Worm (Caenorhabditis elegans) whole organism, L3 larva: ENCODE data around the gene slc-46A.

ENCODE experiments used
- ZK546.5 ChIP-seq: sonication (generic microtip); optimal IDR thresholded peaks from 2 replicates; lab custom pipeline; 2017; ENCODE audit warnings: missing biosample characterization, missing genetic modification characterization
- ama-1 ChIP-seq: fragments of 150-350 bp; optimal IDR thresholded peaks from 2 replicates; lab custom pipeline; 2018
- ceh-16 ChIP-seq: sonication (generic microtip); optimal IDR thresholded peaks from 2 replicates; lab custom pipeline; 2017; ENCODE audit warnings: missing biosample characterization, missing genetic modification characterization
- ceh-28 ChIP-seq: fragments of 150-350 bp; optimal IDR thresholded peaks from 2 replicates; lab custom pipeline; 2014; ENCODE audit warnings: missing biosample characterization, missing genetic modification reagents, missing genetic modification characterization
- ceh-82 ChIP-seq: fragments of 150-350 bp; optimal IDR thresholded peaks from 2 replicates; lab custom pipeline; 2014; ENCODE audit warnings: missing biosample characterization, missing genetic modification characterization
- ceh-9 ChIP-seq: sonication (generic microtip); optimal IDR thresholded peaks from 2 replicates; lab custom pipeline; 2018; ENCODE audit warnings: missing biosample characterization, missing genetic modification characterization
- elt-1 ChIP-seq: fragments of 150-350 bp; optimal IDR thresholded peaks from 2 replicates; lab custom pipeline; 2014; ENCODE audit warnings: missing biosample characterization, missing genetic modification characterization
- elt-2 ChIP-seq: sonication (generic microtip); optimal IDR thresholded peaks from 2 replicates; lab custom pipeline; 2016; ENCODE audit warnings: missing genetic modification reagents, mild to moderate bottlenecking, missing genetic modification characterization, missing compliant biosample characterization
- elt-3 ChIP-seq, 3 experiments: fragments of 150-350 bp in 1 of 3; sonication (generic microtip) in 2 of 3; optimal IDR thresholded peaks; 2 replicates in 2 of 3; 4 replicates in 1 of 3; lab custom pipeline; 2014 to 2017; ENCODE audit warnings: missing biosample characterization in 3 of 3, missing genetic modification characterization in 3 of 3
- fkh-2 ChIP-seq: fragments of 150-350 bp; optimal IDR thresholded peaks from 2 replicates; lab custom pipeline; 2014; ENCODE audit warnings: missing biosample characterization, missing genetic modification reagents, missing genetic modification characterization
- fos-1 ChIP-seq: fragments of 150-350 bp; optimal IDR thresholded peaks from 2 replicates; lab custom pipeline; 2014; ENCODE audit warnings: missing biosample characterization, missing genetic modification characterization
- hmg-11 ChIP-seq: sonication (generic microtip); optimal IDR thresholded peaks from 2 replicates; lab custom pipeline; 2016; ENCODE audit warnings: missing genetic modification characterization, missing compliant biosample characterization
- lin-15B ChIP-seq: fragments of 150-350 bp; optimal IDR thresholded peaks from 2 replicates; lab custom pipeline; 2014; ENCODE audit warnings: missing biosample characterization, missing genetic modification characterization
- lin-39 ChIP-seq: fragments of 150-350 bp; optimal IDR thresholded peaks from 2 replicates; lab custom pipeline; 2018; ENCODE audit warnings: missing biosample characterization, missing genetic modification reagents, missing genetic modification characterization
- mml-1 ChIP-seq: fragments of 150-350 bp; sonication (generic microtip); optimal IDR thresholded peaks from 3 replicates; lab custom pipeline; 2014; ENCODE audit warnings: missing biosample characterization, missing genetic modification characterization
- nfya-1 ChIP-seq: sonication (generic microtip); optimal IDR thresholded peaks from 2 replicates; lab custom pipeline; 2017; ENCODE audit warnings: missing genetic modification characterization, mild to moderate bottlenecking, missing compliant biosample characterization, antibody characterized with exemption, moderate library complexity; ENCODE audit not compliant: insufficient read depth
- nhr-11 ChIP-seq: fragments of 150-350 bp; optimal IDR thresholded peaks from 2 replicates; lab custom pipeline; 2014; ENCODE audit warnings: missing biosample characterization, missing genetic modification characterization
- nhr-12 ChIP-seq: fragments of 150-350 bp; optimal IDR thresholded peaks from 2 replicates; lab custom pipeline; 2014; ENCODE audit warnings: missing biosample characterization, missing genetic modification characterization
- nhr-23 ChIP-seq: fragments of 150-350 bp; optimal IDR thresholded peaks from 2 replicates; lab custom pipeline; 2014; ENCODE audit warnings: missing biosample characterization, missing genetic modification reagents, missing genetic modification characterization
- nhr-237 ChIP-seq: fragments of 150-350 bp; optimal IDR thresholded peaks from 2 replicates; lab custom pipeline; 2014; ENCODE audit warnings: missing biosample characterization, missing genetic modification characterization
- nhr-25 ChIP-seq: sonication (generic microtip); optimal IDR thresholded peaks from 2 replicates; lab custom pipeline; 2017; ENCODE audit warnings: missing biosample characterization, missing genetic modification characterization
- nhr-28 ChIP-seq: fragments of 150-350 bp; optimal IDR thresholded peaks from 2 replicates; lab custom pipeline; 2014; ENCODE audit warnings: missing biosample characterization, missing genetic modification characterization
- nhr-67 ChIP-seq: fragments of 150-350 bp; optimal IDR thresholded peaks from 2 replicates; lab custom pipeline; 2014; ENCODE audit warnings: missing biosample characterization, missing genetic modification characterization
- nhr-77 ChIP-seq: fragments of 150-350 bp; optimal IDR thresholded peaks from 2 replicates; lab custom pipeline; 2014; ENCODE audit warnings: missing biosample characterization, missing genetic modification characterization
- pha-4 ChIP-seq: fragments of 150-350 bp; optimal IDR thresholded peaks from 2 replicates; lab custom pipeline; 2014; ENCODE audit warnings: missing biosample characterization, missing genetic modification reagents, missing genetic modification characterization
- pqm-1 ChIP-seq: fragments of 150-350 bp; optimal IDR thresholded peaks from 2 replicates; lab custom pipeline; 2017; ENCODE audit warnings: missing biosample characterization, missing genetic modification characterization, inconsistent platforms
- skn-1 ChIP-seq: fragments of 150-350 bp; optimal IDR thresholded peaks from 2 replicates; lab custom pipeline; 2014; ENCODE audit warnings: missing biosample characterization, missing genetic modification characterization
- tbx-2 ChIP-seq: sonication (generic microtip); optimal IDR thresholded peaks from 2 replicates; lab custom pipeline; 2016; ENCODE audit warnings: mild to moderate bottlenecking, missing genetic modification characterization, missing compliant biosample characterization
- unc-39 ChIP-seq: sonication (generic microtip); optimal IDR thresholded peaks from 4 replicates; lab custom pipeline; 2017; ENCODE audit warnings: missing biosample characterization, missing genetic modification characterization
- zag-1 ChIP-seq: fragments of 150-350 bp; optimal IDR thresholded peaks from 2 replicates; lab custom pipeline; 2014; ENCODE audit warnings: missing biosample characterization, missing genetic modification characterization
- ztf-11 ChIP-seq: fragments of 150-350 bp; optimal IDR thresholded peaks from 2 replicates; lab custom pipeline; 2014; ENCODE audit warnings: missing biosample characterization, missing genetic modification characterization
- ztf-4 ChIP-seq: fragments of 150-350 bp; optimal IDR thresholded peaks from 2 replicates; lab custom pipeline; 2014; ENCODE audit warnings: missing biosample characterization, missing genetic modification characterization

slc-46A gene

DNA sequence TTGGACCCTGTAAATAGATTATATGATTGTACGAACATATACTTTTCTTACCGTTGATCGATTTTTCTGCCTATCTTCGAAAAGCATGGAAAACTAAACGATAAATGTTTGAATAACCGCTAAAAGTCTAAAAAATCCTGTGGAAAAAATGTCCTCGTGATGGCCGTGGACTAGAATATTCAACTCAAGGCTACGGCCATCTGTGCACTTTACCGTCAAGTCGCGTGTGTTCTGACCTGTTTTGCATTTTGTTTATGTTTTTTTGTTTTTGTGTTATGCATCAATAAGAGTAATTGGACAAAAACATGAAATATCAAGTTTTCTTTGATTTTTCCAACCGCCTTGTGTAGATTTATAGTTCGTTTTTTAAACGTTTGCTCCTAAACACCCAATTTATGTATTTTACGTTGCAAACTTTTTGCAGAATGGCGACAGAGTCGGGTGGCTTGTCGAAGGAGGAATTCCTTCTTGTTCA lies 45.1 kb downstream of the slc-46A start, which contains the start of the genes hda-6 and F41H10.4 (continued):
- TF ChIP-seq nhr-11 (tag; lab: Kevin White, UChicago) (no peak), unc-39 (tag; lab: Kevin White, UChicago) (no peak), ztf-4 (no peak), nhr-12 (no peak), nhr-28 (tag; lab: Kevin White, UChicago) (no peak), nhr-25 (tag; lab: Kevin White, UChicago) (peak; percentile 97)

DNA sequence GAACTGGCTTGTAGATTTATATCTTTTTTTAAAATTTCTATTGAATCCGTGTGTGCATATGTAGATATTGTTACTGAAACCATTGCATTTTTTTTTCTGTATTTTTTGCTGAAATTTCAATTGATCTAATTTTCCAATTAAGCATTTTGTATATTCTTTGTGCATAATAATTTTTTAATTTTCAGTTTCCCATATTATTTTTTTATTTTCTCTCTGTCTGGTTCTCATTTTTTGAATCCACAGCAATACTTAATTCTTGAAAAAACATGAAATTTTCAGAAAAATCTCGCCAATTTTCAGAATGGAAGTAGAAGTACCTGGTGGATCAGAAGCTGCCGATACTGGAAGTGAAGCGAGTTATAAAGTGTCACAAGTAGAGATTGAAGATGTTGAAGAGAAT lies 47.5 kb downstream of the slc-46A start, which contains the start of gene sand-1:
Gene sand-1, plus strand, starts transcription at position 301 of the 400 bp plus-strand sequence.
- TF ChIP-seq lin-15B (tag; lab: Kevin White, UChicago) (no peak), elt-2 (no peak)

DNA sequence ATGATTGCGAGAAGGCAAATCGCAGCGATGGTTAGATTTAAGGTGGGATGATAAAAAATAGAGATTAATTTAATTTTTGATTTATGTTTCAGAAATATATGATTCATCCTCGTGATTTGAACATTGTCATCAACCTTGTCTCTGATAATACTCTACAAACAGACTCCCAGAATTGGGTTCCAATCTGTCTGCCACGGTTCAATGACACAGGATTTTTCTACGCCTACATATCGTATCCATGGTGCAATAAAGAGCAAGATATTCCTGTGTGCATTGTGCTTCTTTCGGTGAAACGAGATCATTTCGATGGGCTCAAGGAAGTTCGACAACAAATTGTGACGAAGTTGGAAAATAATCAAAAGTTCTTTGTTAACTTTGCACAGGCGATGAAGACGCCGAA lies 48.8 kb downstream of the slc-46A start:
- TF ChIP-seq ama-1, result peak; percentile 50
- no peak for TF ChIP-seq tbx-2 (tag; lab: Kevin White, UChicago)

DNA sequence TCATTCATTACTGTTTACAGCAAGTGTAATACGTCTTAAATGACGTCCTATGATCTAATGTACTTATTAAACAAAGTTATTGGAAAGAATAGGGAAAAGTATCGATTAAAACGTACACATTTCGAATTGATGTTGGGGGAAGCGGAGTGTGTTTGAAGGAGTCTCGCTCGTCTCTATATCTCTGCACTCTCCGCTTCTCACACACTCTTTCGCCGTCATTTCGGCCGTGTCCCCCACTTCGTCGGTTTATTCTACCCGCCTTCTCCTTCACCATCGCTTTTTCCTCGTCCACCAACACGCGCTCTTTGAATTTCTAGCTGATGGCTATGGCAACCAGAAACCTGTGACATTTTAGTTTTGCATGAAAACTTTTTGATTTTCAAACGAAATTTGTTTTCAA lies 49.8 kb downstream of the slc-46A start:
- peak; percentile 58 for TF ChIP-seq nhr-25 (tag; lab: Kevin White, UChicago)
- TF ChIP-seq ceh-28, result peak; percentile 70
- peak; percentile 53 for TF ChIP-seq hmg-11
- TF ChIP-seq elt-2, result peak; percentile 25
- TF ChIP-seq elt-3 (tag; optimal IDR thresholded peaks at IDR 0.05; lab: Kevin White, UChicago), result no peak
- TF ChIP-seq nhr-67 (tag; lab: Kevin White, UChicago), result no peak
- peak; percentile 39 for TF ChIP-seq nfya-1
- TF ChIP-seq pha-4 (tag; lab: Kevin White, UChicago), result peak; percentile 37
- no peak for TF ChIP-seq ztf-11 (tag; lab: Kevin White, UChicago)
- no peak for TF ChIP-seq nhr-28 (tag; lab: Kevin White, UChicago)
- no peak for TF ChIP-seq skn-1 (tag; lab: Kevin White, UChicago)
- peak; percentile 70 for TF ChIP-seq lin-15B (tag; lab: Kevin White, UChicago)
- TF ChIP-seq lin-39 (tag; lab: Kevin White, UChicago), result peak; percentile 31
- peak; percentile 60 for TF ChIP-seq ama-1

DNA sequence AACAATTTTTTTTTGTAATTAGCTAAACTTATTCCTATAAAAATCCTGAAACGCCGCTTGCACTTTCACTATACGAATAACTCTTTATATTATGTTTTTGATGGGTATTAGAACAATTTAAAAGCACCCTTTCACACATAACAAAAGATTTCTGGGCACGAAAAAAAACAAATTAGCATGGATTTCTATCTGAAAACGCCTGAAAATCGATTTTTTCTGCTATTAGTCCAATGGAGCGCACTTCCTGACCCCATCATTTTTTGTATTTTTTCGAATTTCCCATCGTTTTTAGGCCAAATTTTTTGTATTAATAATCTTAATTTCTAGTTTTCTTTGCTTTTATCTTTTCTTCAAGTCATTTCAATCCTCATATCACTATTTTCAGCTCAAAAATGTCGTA lies 50.4 kb downstream of the slc-46A start, which contains the start of gene F41H10.3:
Gene F41H10.3, plus strand, starts transcription at position 388 of the 400 bp plus-strand sequence.
- TF ChIP-seq mml-1 (tag; lab: Kevin White, UChicago), result no peak
- no peak for TF ChIP-seq ceh-16 (tag; lab: Kevin White, UChicago)
- TF ChIP-seq nhr-28 (tag; lab: Kevin White, UChicago), result no peak
- no peak for TF ChIP-seq elt-2
- no peak for TF ChIP-seq fos-1
- TF ChIP-seq nhr-237 (tag; lab: Kevin White, UChicago), result no peak
- TF ChIP-seq nhr-67 (tag; lab: Kevin White, UChicago), result no peak
- no peak for TF ChIP-seq ZK546.5 (tag; lab: Kevin White, UChicago)
- TF ChIP-seq lin-15B (tag; lab: Kevin White, UChicago), result no peak
- TF ChIP-seq nhr-12, result no peak
- no peak for TF ChIP-seq ceh-9
- TF ChIP-seq ceh-82 (tag; lab: Kevin White, UChicago), result no peak
- no peak for TF ChIP-seq fkh-2 (tag; lab: Kevin White, UChicago)
- no peak for TF ChIP-seq nhr-77 (tag; lab: Kevin White, UChicago)

DNA sequence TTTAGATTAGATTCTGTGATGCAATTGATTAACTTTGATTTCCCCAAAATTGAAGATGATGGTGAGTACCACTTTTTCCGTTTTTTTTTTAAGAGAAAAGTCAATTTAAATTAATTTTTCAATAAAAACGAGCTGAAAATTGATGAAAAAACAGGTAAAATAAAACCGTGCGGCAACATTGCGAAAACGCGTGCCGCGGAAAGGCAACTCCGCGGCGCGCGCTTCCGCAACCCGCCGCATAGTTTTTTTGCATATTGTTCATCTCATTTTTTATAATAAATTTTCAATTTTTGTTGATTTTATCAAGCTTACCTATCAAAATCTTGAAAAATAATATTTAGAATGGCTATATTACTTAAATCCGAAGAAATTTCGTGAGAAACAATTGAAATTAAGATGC lies 51.9 kb downstream of the slc-46A start:
- TF ChIP-seq nfya-1, result peak; percentile 40
- no peak for TF ChIP-seq zag-1 (tag; lab: Kevin White, UChicago)
- TF ChIP-seq nhr-23, result peak; percentile 42

ce11 chrIV:5374321-5374720 lies 55.3 kb downstream of the slc-46A start:
- TF ChIP-seq pqm-1 (tag; lab: Kevin White, UChicago) (no peak), fos-1 (peak; percentile 57), elt-2 (peak; percentile 55), nhr-77 (tag; lab: Kevin White, UChicago) (peak; percentile 13), elt-1 (tag; lab: Kevin White, UChicago) (no peak), ceh-28 (peak; percentile 27)
